Worm (Caenorhabditis elegans): ENCODE data around the gene clip-1.

ce11 chrIII:9315180-9315579 is 46.3 kb upstream of the clip-1 start:
- TF ChIP-seq efl-1 (GFP tag; optimal IDR thresholded peaks at IDR 0.05) = no peak
- TF ChIP-seq snpc-1.1 (tag; optimal IDR thresholded peaks at IDR 0.05; ENCODE audit: insufficient read depth) = no peak
- TF ChIP-seq ekl-4 (GFP tag; IDR thresholded peaks at IDR 0.05) = no peak
- no peak for TF ChIP-seq dpl-1 (GFP tag; optimal IDR thresholded peaks at IDR 0.05)
- no peak for TF ChIP-seq nhr-27 (tag; optimal IDR thresholded peaks at IDR 0.05)
- TF ChIP-seq F33H1.4 (GFP tag; IDR thresholded peaks at IDR 0.05) = no peak
- no peak for TF ChIP-seq unc-62 (GFP tag; optimal IDR thresholded peaks at IDR 0.05)
- no peak for TF ChIP-seq pha-4 (tag; optimal IDR thresholded peaks at IDR 0.05)
- TF ChIP-seq B0261.1 (tag; optimal IDR thresholded peaks at IDR 0.05) = no peak
- TF ChIP-seq snpc-4 (GFP tag; optimal IDR thresholded peaks at IDR 0.05) = no peak
- TF ChIP-seq snpc-4 (tag; optimal IDR thresholded peaks at IDR 0.05) = no peak
- no peak for TF ChIP-seq lsy-27 (tag; optimal IDR thresholded peaks at IDR 0.05; ENCODE audit: borderline replicate concordance, insufficient read depth)

All from whole organism, young adult.